Fruit fly (Drosophila melanogaster) whole organism, wandering third instar larva: Measurements from ENCODE around the gene how.

Source experiments
- CG32264 ChIP-seq: fragments of 200-800 bp; sonication (Bioruptor generic); optimal IDR thresholded peaks from 2 replicates; lab custom pipeline; 2016; ENCODE audit warnings: missing biosample characterization, missing genetic modification characterization
- OdsH ChIP-seq: fragments of 200-800 bp; sonication (Bioruptor generic); optimal IDR thresholded peaks from 2 replicates; lab custom pipeline; 2016; ENCODE audit warnings: missing biosample characterization, mild to moderate bottlenecking, missing genetic modification characterization

- TF ChIP-seq OdsH (GFP tag; lab: Kevin White, UChicago), result no peak
- TF ChIP-seq CG32264 (GFP tag; lab: Kevin White, UChicago), result no peak
These were observed 77.8 kb downstream of the how start, which contains the start of gene CG42390 for dm6 chr3R:22119761-22120160.
